Worm (Caenorhabditis elegans): ENCODE data around the gene clp-1.

The clp-1 gene

ce11 chrIII:8022077-8022476, 42.3 kb downstream of the clp-1 start, which contains the start of gene F44B9.2:
F44B9.2 (plus strand) TSS chrIII:8022463.
- peak in 1 of 2 experiments; percentile 95 for TF ChIP-seq unc-62 (GFP tag; optimal IDR thresholded peaks at IDR 0.05 in 1 of 2)
- no peak for TF ChIP-seq unc-62 (tag; optimal IDR thresholded peaks at IDR 0.05)
- TF ChIP-seq aha-1 (tag), result peak; percentile 46
- TF ChIP-seq Y75B8A.6 (GFP tag; IDR thresholded peaks at IDR 0.05), result no peak

ce11 chrIII:8027942-8028341, 48.2 kb downstream of the clp-1 start, which contains the start of gene mdt-30:
mdt-30 (minus strand) TSS chrIII:8028042.
- TF ChIP-seq aha-1 (tag), result peak; percentile 28
- TF ChIP-seq mxl-2 (GFP tag; conservative IDR thresholded peaks at IDR 0.05), result no peak
- TF ChIP-seq F44E2.7 (GFP tag; IDR thresholded peaks at IDR 0.05), result no peak
- no peak for TF ChIP-seq nhr-28 (tag; optimal IDR thresholded peaks at IDR 0.05)

- TF ChIP-seq mep-1 (tag; optimal IDR thresholded peaks at IDR 0.05), result peak; percentile 74
- TF ChIP-seq hmg-1.1 (GFP tag; IDR thresholded peaks at IDR 0.05), result 0 out of 2 replicates have a peak, but pooled peaks have one; percentile 47
- peak; percentile 87 for TF ChIP-seq dpl-1 (GFP tag; optimal IDR thresholded peaks at IDR 0.05)
- peak; percentile 4 for TF ChIP-seq nhr-28 (tag; optimal IDR thresholded peaks at IDR 0.05)
- TF ChIP-seq lsy-2 (tag; optimal IDR thresholded peaks at IDR 0.05), result peak in 1 of 2 experiments; percentile 86
- TF ChIP-seq nhr-77 (tag; optimal IDR thresholded peaks at IDR 0.05), result peak; percentile 2
- peak; percentile 84 for TF ChIP-seq mes-2 (tag; optimal IDR thresholded peaks at IDR 0.05; ENCODE audit: poor library complexity, severe bottlenecking)
- peak; percentile 93 for TF ChIP-seq aha-1 (tag)
- TF ChIP-seq dve-1 (tag; optimal IDR thresholded peaks at IDR 0.05; ENCODE audit: insufficient read depth), result peak; percentile 65
- no peak for TF ChIP-seq nhr-111 (GFP tag; optimal IDR thresholded peaks at IDR 0.05)
- no peak for TF ChIP-seq ZK337.2 (GFP tag; IDR thresholded peaks at IDR 0.05)
- no peak for TF ChIP-seq lir-3 (tag; optimal IDR thresholded peaks at IDR 0.05)
- no peak for TF ChIP-seq attf-4 (tag; optimal IDR thresholded peaks at IDR 0.05)
- peak; percentile 52 for TF ChIP-seq hlh-30 (tag; optimal IDR thresholded peaks at IDR 0.05; ENCODE audit: insufficient read depth)
- peak; percentile 40 for TF ChIP-seq rbr-2 (tag; optimal IDR thresholded peaks at IDR 0.05)
- peak; percentile 5 for TF ChIP-seq nhr-6 (tag; optimal IDR thresholded peaks at IDR 0.05)
Measured at ce11 chrIII:8029487-8029886, 49.7 kb downstream of the clp-1 start, which contains the start of gene F44B9.8. F44B9.8 (minus strand) TSS chrIII:8029649.

ce11 chrIII:8030963-8031362, 51.2 kb downstream of the clp-1 start, which contains the start of gene F44B9.9:
F44B9.9 (minus strand) TSS chrIII:8031063.
- TF ChIP-seq Y5F2A.4 (GFP tag; optimal IDR thresholded peaks at IDR 0.05) (no peak), dmd-6 (GFP tag; IDR thresholded peaks at IDR 0.05) (no peak), dve-1 (tag; optimal IDR thresholded peaks at IDR 0.05; ENCODE audit: insufficient read depth) (no peak), ZK337.2 (GFP tag; IDR thresholded peaks at IDR 0.05) (no peak), cey-2 (tag; optimal IDR thresholded peaks at IDR 0.05; ENCODE audit: borderline replicate concordance, insufficient read depth) (no peak), ceh-32 (tag; optimal IDR thresholded peaks at IDR 0.05; ENCODE audit: poor library complexity) (no peak), madf-5 (GFP tag; IDR thresholded peaks at IDR 0.05) (no peak), T26A8.4 (GFP tag; IDR thresholded peaks at IDR 0.05) (no peak), F37D6.2 (tag; optimal IDR thresholded peaks at IDR 0.05) (no peak), F10B5.3 (tag; optimal IDR thresholded peaks at IDR 0.05) (no peak), tag-97 (GFP tag; IDR thresholded peaks at IDR 0.05) (no peak), ZK546.5 (tag; optimal IDR thresholded peaks at IDR 0.05) (no peak), duxl-1 (tag; optimal IDR thresholded peaks at IDR 0.05; ENCODE audit: poor library complexity) (no peak), mxl-3 (GFP tag; optimal IDR thresholded peaks at IDR 0.05) (no peak)

- TF ChIP-seq ceh-44 (GFP tag; IDR thresholded peaks at IDR 0.05) (no peak), egl-27 (tag; optimal IDR thresholded peaks at IDR 0.05) (no peak), set-16 (GFP tag; IDR thresholded peaks at IDR 0.05) (no peak), T26A8.4 (GFP tag; IDR thresholded peaks at IDR 0.05) (no peak), spr-3 (GFP tag; optimal IDR thresholded peaks at IDR 0.05) (no peak), hmg-1.1 (GFP tag; IDR thresholded peaks at IDR 0.05) (no peak), sdz-12 (GFP tag; optimal IDR thresholded peaks at IDR 0.05) (no peak), lin-15B (tag; optimal IDR thresholded peaks at IDR 0.05) (no peak), mdt-29 (GFP tag; IDR thresholded peaks at IDR 0.05) (no peak), nhr-6 (tag; optimal IDR thresholded peaks at IDR 0.05) (no peak), nhr-76 (tag; optimal IDR thresholded peaks at IDR 0.05) (no peak), F10B5.3 (tag; optimal IDR thresholded peaks at IDR 0.05) (no peak)
Measured at ce11 chrIII:8033534-8033933, 53.8 kb downstream of the clp-1 start, which contains the start of gene F44B9.10. F44B9.10 (minus strand) TSS chrIII:8033634.
